Worm (Caenorhabditis elegans): Measurements from ENCODE around the gene F44A6.5.

F44A6.5 gene

DNA sequence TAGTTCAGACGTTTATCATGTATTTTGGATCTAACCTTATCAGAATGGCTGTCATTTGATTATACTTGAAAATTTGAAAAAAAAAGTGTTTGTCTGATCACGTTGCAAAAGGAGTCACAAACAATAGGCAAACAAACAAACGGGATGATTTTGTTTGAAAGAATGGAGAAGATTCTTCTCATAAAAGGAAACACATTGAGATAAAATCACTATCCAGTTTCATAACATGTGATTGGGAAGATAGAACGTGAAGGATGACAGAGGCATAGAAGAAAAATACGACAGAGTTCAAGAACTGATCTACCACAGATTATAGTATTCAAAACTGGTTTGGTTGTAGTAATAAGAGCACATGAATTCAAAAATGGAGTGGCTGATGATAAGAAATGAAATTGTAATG is at the start of gene F44A6.5:
Gene F44A6.5 (minus strand): TSS at position 151 of the 400 bp plus-strand sequence.
- TF ChIP-seq cog-1 (tag; optimal IDR thresholded peaks at IDR 0.05) (no peak), flt-1 (GFP tag; IDR thresholded peaks at IDR 0.05) (no peak), ztf-29 (GFP tag; IDR thresholded peaks at IDR 0.05) (no peak), T22C8.4 (GFP tag; IDR thresholded peaks at IDR 0.05) (no peak), med-1 (GFP tag; optimal IDR thresholded peaks at IDR 0.05; ENCODE audit: insufficient read depth) (no peak), tab-1 (GFP tag; IDR thresholded peaks at IDR 0.05) (no peak), ztf-23 (GFP tag; IDR thresholded peaks at IDR 0.05) (no peak), ref-1 (GFP tag; conservative IDR thresholded peaks at IDR 0.05) (no peak), klf-2 (GFP tag; conservative IDR thresholded peaks at IDR 0.05) (no peak)

DNA sequence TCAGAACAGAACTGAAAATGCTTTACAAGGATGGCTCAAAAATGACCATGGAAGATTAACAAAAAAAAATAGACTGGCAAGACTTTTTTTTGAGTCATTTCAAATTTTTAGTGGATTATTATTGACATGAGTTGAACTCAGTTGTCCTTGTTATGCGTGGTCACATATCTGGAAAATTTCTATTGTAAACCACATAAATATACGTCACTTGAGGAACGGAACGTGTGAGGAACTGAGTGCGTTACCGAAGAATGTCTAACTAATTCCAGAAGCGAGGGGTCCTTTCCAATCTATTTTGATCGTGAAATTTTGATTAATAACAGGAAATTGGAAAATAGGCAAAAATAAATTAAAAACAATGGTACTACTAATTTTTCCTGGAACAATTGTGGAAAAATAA is 43.6 kb upstream of the F44A6.5 start:
- TF ChIP-seq klf-2 (GFP tag; conservative IDR thresholded peaks at IDR 0.05) (no peak), flt-1 (GFP tag; IDR thresholded peaks at IDR 0.05) (no peak), ztf-29 (GFP tag; IDR thresholded peaks at IDR 0.05) (no peak), tab-1 (GFP tag; IDR thresholded peaks at IDR 0.05) (no peak), ref-1 (GFP tag; conservative IDR thresholded peaks at IDR 0.05) (no peak), med-1 (GFP tag; optimal IDR thresholded peaks at IDR 0.05; ENCODE audit: insufficient read depth) (no peak), T22C8.4 (GFP tag; IDR thresholded peaks at IDR 0.05) (no peak), cog-1 (tag; optimal IDR thresholded peaks at IDR 0.05) (no peak), ztf-23 (GFP tag; IDR thresholded peaks at IDR 0.05) (no peak)

DNA sequence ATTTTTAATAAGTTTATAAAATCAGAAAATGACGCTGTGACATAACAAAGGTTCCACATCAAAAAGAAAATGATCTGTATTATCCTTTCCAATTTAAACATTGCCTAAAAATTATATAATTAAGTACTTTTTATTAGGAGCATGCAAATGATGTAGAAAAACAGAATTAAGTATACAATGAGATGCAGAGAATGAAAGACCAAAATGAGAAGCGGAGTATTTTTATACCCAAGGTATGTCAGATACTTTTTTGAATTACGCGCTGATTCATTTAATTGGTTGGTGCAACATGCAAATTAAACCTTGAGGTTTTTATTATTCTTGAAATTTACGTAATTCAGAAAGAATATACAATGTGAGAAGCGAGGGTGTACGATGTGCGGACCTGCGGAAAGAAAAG is 41.3 kb upstream of the F44A6.5 start, which contains the start of gene C32A9.1:
Gene C32A9.1 (minus strand): TSS at position 101 of the 400 bp plus-strand sequence.
- TF ChIP-seq T22C8.4 (GFP tag; IDR thresholded peaks at IDR 0.05) = no peak
- TF ChIP-seq ztf-23 (GFP tag; IDR thresholded peaks at IDR 0.05) = no peak
- no peak for TF ChIP-seq cog-1 (tag; optimal IDR thresholded peaks at IDR 0.05)
- no peak for TF ChIP-seq ref-1 (GFP tag; conservative IDR thresholded peaks at IDR 0.05)
- TF ChIP-seq med-1 (GFP tag; optimal IDR thresholded peaks at IDR 0.05; ENCODE audit: insufficient read depth) = no peak

DNA sequence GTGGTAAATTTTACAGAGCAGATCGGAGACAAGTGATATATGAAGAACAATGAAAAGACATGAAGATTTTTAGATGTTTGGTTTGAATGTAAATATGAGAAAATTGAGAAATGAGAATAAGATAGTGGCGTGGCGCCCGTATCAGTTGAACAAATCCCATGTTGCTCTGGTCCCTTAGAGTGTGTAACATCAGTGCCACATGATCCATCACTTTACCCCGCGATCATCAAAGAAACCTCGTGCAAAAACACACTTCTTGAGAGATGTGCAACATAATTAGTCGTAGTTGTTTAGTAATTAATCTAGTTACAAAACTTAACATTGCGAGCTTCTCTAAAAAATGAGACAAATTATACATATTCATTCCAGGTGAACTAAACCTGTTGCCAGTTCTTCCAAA is 35.3 kb upstream of the F44A6.5 start:
- TF ChIP-seq cog-1 (tag; optimal IDR thresholded peaks at IDR 0.05) (no peak), flt-1 (GFP tag; IDR thresholded peaks at IDR 0.05) (no peak), tab-1 (GFP tag; IDR thresholded peaks at IDR 0.05) (no peak), T22C8.4 (GFP tag; IDR thresholded peaks at IDR 0.05) (no peak), ztf-29 (GFP tag; IDR thresholded peaks at IDR 0.05) (no peak), ztf-23 (GFP tag; IDR thresholded peaks at IDR 0.05) (no peak)

DNA sequence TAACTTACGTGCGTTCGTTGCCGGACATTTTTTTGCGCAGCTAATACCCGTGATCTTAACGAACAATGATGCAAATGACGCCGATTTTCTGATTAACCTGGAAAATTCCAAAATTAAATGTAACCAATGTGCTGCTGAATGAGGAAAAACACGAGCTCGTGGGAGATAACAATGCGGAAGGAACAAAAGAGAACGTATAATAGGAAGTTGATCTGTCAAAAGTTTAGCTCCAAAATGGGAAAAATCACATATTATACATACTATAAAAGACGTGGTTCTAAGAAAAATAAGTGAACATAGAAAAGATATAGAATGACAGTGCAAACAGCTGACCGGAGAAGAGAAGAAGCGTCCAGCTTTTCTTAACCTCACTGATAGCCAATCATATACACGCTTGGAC is 34.1 kb upstream of the F44A6.5 start, which contains the start of gene C14H10.2:
Gene C14H10.2 (minus strand): TSS at position 101 of the 400 bp plus-strand sequence.
- TF ChIP-seq ref-1 (GFP tag; conservative IDR thresholded peaks at IDR 0.05) (no peak), T22C8.4 (GFP tag; IDR thresholded peaks at IDR 0.05) (no peak), med-1 (GFP tag; optimal IDR thresholded peaks at IDR 0.05; ENCODE audit: insufficient read depth) (no peak), klf-2 (GFP tag; conservative IDR thresholded peaks at IDR 0.05) (no peak), cog-1 (tag; optimal IDR thresholded peaks at IDR 0.05) (no peak), ztf-23 (GFP tag; IDR thresholded peaks at IDR 0.05) (no peak), tab-1 (GFP tag; IDR thresholded peaks at IDR 0.05) (no peak), flt-1 (GFP tag; IDR thresholded peaks at IDR 0.05) (no peak), ztf-29 (GFP tag; IDR thresholded peaks at IDR 0.05) (no peak)

DNA sequence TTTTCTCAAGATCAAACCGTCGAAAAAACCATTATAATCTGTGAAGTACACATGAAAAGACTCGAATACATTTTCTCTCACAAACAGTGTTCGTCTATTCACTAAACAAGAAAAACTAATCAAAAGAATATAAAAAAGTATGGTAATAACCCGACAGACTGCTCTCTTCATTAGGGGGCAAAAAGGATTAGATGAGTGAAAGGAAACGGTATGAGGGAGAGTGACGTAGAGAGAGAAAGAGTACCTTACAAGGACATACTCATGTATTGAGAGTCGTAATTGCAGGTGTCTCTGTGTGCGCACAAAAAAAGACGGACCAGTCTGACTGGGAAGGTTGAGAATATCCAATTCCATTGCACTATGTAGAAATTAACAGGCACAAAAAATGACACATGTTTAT is 31.0 kb upstream of the F44A6.5 start:
- no peak for TF ChIP-seq T22C8.4 (GFP tag; IDR thresholded peaks at IDR 0.05)

DNA sequence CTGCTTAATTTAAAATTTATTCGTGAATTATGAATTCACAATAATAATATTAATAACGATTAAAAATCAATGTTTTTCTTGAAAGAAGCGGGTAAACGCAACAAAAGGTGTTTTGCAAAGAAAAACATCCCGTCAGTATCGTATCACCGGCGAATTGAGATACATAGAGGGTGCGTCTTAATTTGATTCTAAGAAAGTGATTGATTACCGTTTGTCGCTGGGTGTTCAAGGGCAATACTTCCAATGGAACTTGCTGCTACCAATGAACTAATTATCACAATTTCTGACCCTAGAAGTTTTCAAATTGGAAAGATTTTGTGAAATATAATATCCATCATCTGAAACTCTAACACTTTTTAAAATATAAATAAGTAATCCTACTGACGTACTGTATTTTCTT is 26.9 kb upstream of the F44A6.5 start:
- TF ChIP-seq ztf-23 (GFP tag; IDR thresholded peaks at IDR 0.05) = no peak
- no peak for TF ChIP-seq ref-1 (GFP tag; conservative IDR thresholded peaks at IDR 0.05)
- TF ChIP-seq tab-1 (GFP tag; IDR thresholded peaks at IDR 0.05) = no peak
- no peak for TF ChIP-seq ztf-29 (GFP tag; IDR thresholded peaks at IDR 0.05)
- no peak for TF ChIP-seq med-1 (GFP tag; optimal IDR thresholded peaks at IDR 0.05; ENCODE audit: insufficient read depth)
- TF ChIP-seq flt-1 (GFP tag; IDR thresholded peaks at IDR 0.05) = no peak
- TF ChIP-seq klf-2 (GFP tag; conservative IDR thresholded peaks at IDR 0.05) = no peak
- no peak for TF ChIP-seq cog-1 (tag; optimal IDR thresholded peaks at IDR 0.05)
- TF ChIP-seq T22C8.4 (GFP tag; IDR thresholded peaks at IDR 0.05) = no peak

DNA sequence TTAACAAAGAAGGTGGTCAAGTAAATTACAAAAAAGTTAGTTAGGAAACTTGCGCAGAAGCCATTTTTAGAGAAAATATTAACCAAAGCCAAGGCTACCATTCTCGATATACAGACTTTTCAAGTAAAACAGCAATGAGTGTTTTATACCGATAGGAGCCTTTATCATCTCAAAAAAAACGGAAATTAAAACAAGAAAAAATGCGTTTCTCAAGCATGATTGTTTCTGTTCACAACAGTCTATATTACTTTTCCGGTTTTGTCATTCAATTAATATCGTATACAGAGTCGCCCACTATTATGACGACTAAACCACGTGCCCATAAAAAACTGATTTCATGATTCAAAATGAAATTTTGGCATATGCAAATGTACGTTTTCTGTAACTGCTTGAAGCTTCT is 22.2 kb upstream of the F44A6.5 start, which contains the start of gene str-74:
Gene str-74 (minus strand): TSS at position 101 of the 400 bp plus-strand sequence.
- TF ChIP-seq klf-2 (GFP tag; conservative IDR thresholded peaks at IDR 0.05) = no peak
- no peak for TF ChIP-seq ref-1 (GFP tag; conservative IDR thresholded peaks at IDR 0.05)
- TF ChIP-seq flt-1 (GFP tag; IDR thresholded peaks at IDR 0.05) = no peak
- TF ChIP-seq T22C8.4 (GFP tag; IDR thresholded peaks at IDR 0.05) = no peak
- TF ChIP-seq tab-1 (GFP tag; IDR thresholded peaks at IDR 0.05) = no peak
- no peak for TF ChIP-seq cog-1 (tag; optimal IDR thresholded peaks at IDR 0.05)
- TF ChIP-seq med-1 (GFP tag; optimal IDR thresholded peaks at IDR 0.05; ENCODE audit: insufficient read depth) = no peak
- no peak for TF ChIP-seq ztf-23 (GFP tag; IDR thresholded peaks at IDR 0.05)
- no peak for TF ChIP-seq ztf-29 (GFP tag; IDR thresholded peaks at IDR 0.05)

DNA sequence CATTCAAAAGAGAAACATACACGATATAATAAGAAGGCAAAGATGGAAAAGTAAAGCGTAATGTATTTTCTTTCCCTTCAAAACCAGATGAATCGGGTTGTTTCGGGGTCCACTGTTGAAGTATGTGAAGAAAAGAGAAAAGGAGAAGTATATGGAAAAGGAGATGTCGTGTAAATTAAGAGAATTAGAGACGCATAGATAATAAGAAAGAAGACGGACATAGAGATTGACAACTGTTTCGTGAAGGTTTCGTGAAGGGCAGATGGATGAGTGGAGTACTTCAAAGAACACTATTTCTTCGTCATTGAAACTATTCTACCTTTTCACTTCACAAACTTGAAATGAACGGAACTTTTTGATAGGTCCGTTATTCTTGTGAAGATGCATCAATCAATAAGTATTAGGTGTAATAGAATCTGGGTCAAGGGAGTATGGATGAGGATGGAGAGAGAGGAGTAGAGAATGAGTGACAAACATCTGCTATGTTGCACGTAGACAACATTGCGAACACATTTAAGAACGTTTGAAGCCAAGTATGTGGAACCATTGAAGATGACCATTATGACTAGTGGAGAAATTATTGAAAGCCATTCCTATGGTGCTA is 19.5 kb upstream of the F44A6.5 start:
- TF ChIP-seq ztf-29 (GFP tag; IDR thresholded peaks at IDR 0.05) (no peak), med-1 (GFP tag; optimal IDR thresholded peaks at IDR 0.05; ENCODE audit: insufficient read depth) (no peak), tab-1 (GFP tag; IDR thresholded peaks at IDR 0.05) (no peak), T22C8.4 (GFP tag; IDR thresholded peaks at IDR 0.05) (no peak), ref-1 (GFP tag; conservative IDR thresholded peaks at IDR 0.05) (no peak), klf-2 (GFP tag; conservative IDR thresholded peaks at IDR 0.05) (no peak), flt-1 (GFP tag; IDR thresholded peaks at IDR 0.05) (no peak), ztf-23 (GFP tag; IDR thresholded peaks at IDR 0.05) (no peak), cog-1 (tag; optimal IDR thresholded peaks at IDR 0.05) (no peak)

DNA sequence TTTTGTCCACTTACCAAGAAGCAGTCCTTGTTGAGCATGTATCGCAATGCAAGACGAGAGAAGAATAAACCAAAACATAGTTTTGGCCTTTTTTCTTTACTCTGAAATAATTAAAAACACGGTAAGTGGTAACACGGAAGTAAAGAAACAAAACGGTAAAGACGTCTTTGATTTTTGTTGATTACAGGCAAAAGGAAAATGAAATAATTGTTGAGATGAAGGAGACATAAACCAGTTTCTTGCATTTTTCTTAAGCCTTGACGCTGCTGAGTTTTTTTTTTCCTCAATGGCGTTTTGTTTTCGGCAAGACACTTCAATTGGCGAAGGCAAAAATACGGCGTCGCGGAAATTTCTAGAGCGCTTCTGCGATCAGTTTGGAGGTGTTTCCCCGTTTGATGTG is 18.1 kb upstream of the F44A6.5 start, which contains the start of gene zipt-13:
Gene zipt-13 (minus strand): TSS at position 101 of the 400 bp plus-strand sequence.
- no peak for TF ChIP-seq klf-2 (GFP tag; conservative IDR thresholded peaks at IDR 0.05)

Measured in whole organism, midembryonic.